Worm (Caenorhabditis elegans) whole organism, late embryonic: ENCODE data around the gene fat-6.
A peak's percentile ranks its signal among the peaks of the same experiment; 100 is the strongest.

Experiments used
- C08G9.2 ChIP-seq: sonication (generic microtip); optimal IDR thresholded peaks from 2 replicates; lab custom pipeline; 2016; ENCODE audit warnings: mild to moderate bottlenecking, missing genetic modification characterization, moderate library complexity, missing compliant biosample characterization
- C38D4.7 ChIP-seq: fragments of 200-800 bp; sonication (Bioruptor generic); optimal IDR thresholded peaks from 2 replicates; lab custom pipeline; 2018; ENCODE audit warnings: mild to moderate bottlenecking, missing genetic modification characterization, moderate library complexity, missing compliant biosample characterization
- K09A11.1 ChIP-seq: sonication (generic microtip); optimal IDR thresholded peaks from 2 replicates; lab custom pipeline; 2017; ENCODE audit warnings: antibody characterized with exemption, mild to moderate bottlenecking, missing genetic modification characterization, missing compliant biosample characterization; ENCODE audit not compliant: insufficient read depth
- T23F11.4 ChIP-seq: fragments of 200-800 bp; sonication (Bioruptor generic); optimal IDR thresholded peaks from 2 replicates; lab custom pipeline; 2018; ENCODE audit warnings: mild to moderate bottlenecking, missing genetic modification characterization, missing compliant biosample characterization
- Y22D7AL.16 ChIP-seq: sonication (generic microtip); optimal IDR thresholded peaks from 2 replicates; lab custom pipeline; 2016; ENCODE audit warnings: missing genetic modification characterization, missing compliant biosample characterization
- ceh-14 ChIP-seq: sonication (generic microtip); optimal IDR thresholded peaks from 2 replicates; lab custom pipeline; 2016; ENCODE audit warnings: missing genotype, missing genetic modification characterization, missing compliant biosample characterization
- ceh-24 ChIP-seq: sonication (generic microtip); optimal IDR thresholded peaks from 2 replicates; lab custom pipeline; 2016; ENCODE audit warnings: mild to moderate bottlenecking, missing genetic modification characterization, missing compliant biosample characterization
- ceh-30 ChIP-seq: fragments of 150-350 bp; optimal IDR thresholded peaks from 2 replicates; lab custom pipeline; 2014; ENCODE audit warnings: missing biosample characterization, missing genetic modification characterization
- ceh-31 ChIP-seq: sonication (generic microtip); optimal IDR thresholded peaks from 2 replicates; lab custom pipeline; 2016; ENCODE audit warnings: missing genetic modification characterization, missing compliant biosample characterization
- ceh-34 ChIP-seq: sonication (generic microtip); optimal IDR thresholded peaks from 2 replicates; lab custom pipeline; 2016; ENCODE audit warnings: mild to moderate bottlenecking, missing genetic modification characterization, missing compliant biosample characterization
- ceh-45 ChIP-seq: fragments of 200-800 bp; sonication (Bioruptor generic); IDR thresholded peaks from 2 replicates; pipeline ENCODE4 v1.3.6; 2022; ENCODE audit warnings: missing genetic modification reagents, missing genetic modification characterization, missing compliant biosample characterization
- ceh-6 ChIP-seq: fragments of 200-800 bp; sonication (Bioruptor generic); optimal IDR thresholded peaks from 2 replicates; lab custom pipeline; 2018; ENCODE audit warnings: mild to moderate bottlenecking, missing genetic modification characterization, missing compliant biosample characterization
- che-1 ChIP-seq: sonication (generic microtip); optimal IDR thresholded peaks from 2 replicates; lab custom pipeline; 2016; ENCODE audit warnings: mild to moderate bottlenecking, missing genetic modification characterization, missing compliant biosample characterization
- dve-1 ChIP-seq: sonication (generic microtip); optimal IDR thresholded peaks from 2 replicates; lab custom pipeline; 2017; ENCODE audit warnings: antibody characterized with exemption, mild to moderate bottlenecking, missing genetic modification characterization, missing compliant biosample characterization
- elt-2 ChIP-seq: sonication (generic microtip); optimal IDR thresholded peaks from 2 replicates; lab custom pipeline; 2016; ENCODE audit warnings: missing genetic modification reagents, missing genetic modification characterization, missing compliant biosample characterization
- fax-1 ChIP-seq: sonication (generic microtip); optimal IDR thresholded peaks from 2 replicates; lab custom pipeline; 2016; ENCODE audit warnings: missing genotype, missing genetic modification characterization, missing compliant biosample characterization
- fkh-6 ChIP-seq: sonication (generic microtip); optimal IDR thresholded peaks from 2 replicates; lab custom pipeline; 2016; ENCODE audit warnings: missing genetic modification characterization, missing compliant biosample characterization
- gmeb-2 ChIP-seq: sonication (generic microtip); optimal IDR thresholded peaks from 2 replicates; lab custom pipeline; 2016; ENCODE audit warnings: missing genetic modification characterization, inconsistent platforms, missing compliant biosample characterization
- hlh-30 ChIP-seq: sonication (generic microtip); optimal IDR thresholded peaks from 2 replicates; lab custom pipeline; 2017; ENCODE audit warnings: antibody characterized with exemption, missing genetic modification characterization, missing compliant biosample characterization; ENCODE audit not compliant: insufficient read depth
- hlh-6 ChIP-seq: sonication (generic microtip); optimal IDR thresholded peaks from 2 replicates; lab custom pipeline; 2016; ENCODE audit warnings: missing genotype, missing genetic modification characterization, missing compliant biosample characterization
- lin-11 ChIP-seq: fragments of 200-800 bp; sonication (Bioruptor generic); optimal IDR thresholded peaks from 2 replicates; lab custom pipeline; 2018; ENCODE audit warnings: mild to moderate bottlenecking, missing genetic modification characterization, missing compliant biosample characterization
- nfya-1 ChIP-seq: sonication (generic microtip); optimal IDR thresholded peaks from 2 replicates; lab custom pipeline; 2017; ENCODE audit warnings: missing genetic modification characterization, mild to moderate bottlenecking, missing compliant biosample characterization, antibody characterized with exemption, moderate library complexity
- nhr-11 ChIP-seq: fragments of 150-350 bp; optimal IDR thresholded peaks from 2 replicates; lab custom pipeline; 2014; ENCODE audit warnings: missing biosample characterization, missing genetic modification characterization
- nhr-232 ChIP-seq: sonication (generic microtip); optimal IDR thresholded peaks from 2 replicates; lab custom pipeline; 2016; ENCODE audit warnings: missing genetic modification characterization, missing compliant biosample characterization
- pat-9 ChIP-seq: fragments of 200-800 bp; sonication (Bioruptor generic); optimal IDR thresholded peaks from 2 replicates; lab custom pipeline; 2018; ENCODE audit warnings: mild to moderate bottlenecking, missing genetic modification characterization, moderate library complexity, missing compliant biosample characterization
- pqm-1 ChIP-seq: sonication (generic microtip); optimal IDR thresholded peaks from 2 replicates; lab custom pipeline; 2016; ENCODE audit warnings: missing genetic modification characterization, missing compliant biosample characterization
- pros-1 ChIP-seq: fragments of 150-350 bp; optimal IDR thresholded peaks from 2 replicates; lab custom pipeline; 2014; ENCODE audit warnings: missing biosample characterization, missing genetic modification reagents, missing genetic modification characterization
- ref-2 ChIP-seq: sonication (generic microtip); optimal IDR thresholded peaks from 2 replicates; lab custom pipeline; 2016; ENCODE audit warnings: missing genetic modification characterization, missing compliant biosample characterization
- sox-2 ChIP-seq: fragments of 200-800 bp; sonication (Bioruptor generic); IDR thresholded peaks from 2 replicates; pipeline ENCODE4 v1.3.6; 2022; ENCODE audit warnings: missing genetic modification reagents, missing genetic modification characterization, missing compliant biosample characterization
- syd-9 ChIP-seq: sonication (generic microtip); optimal IDR thresholded peaks from 2 replicates; lab custom pipeline; 2016; ENCODE audit warnings: mild to moderate bottlenecking, missing genetic modification characterization, moderate library complexity, missing compliant biosample characterization
- tbx-2 ChIP-seq: sonication (generic microtip); optimal IDR thresholded peaks from 2 replicates; lab custom pipeline; 2016; ENCODE audit warnings: missing genetic modification characterization, missing compliant biosample characterization
- unc-55 ChIP-seq: sonication (generic microtip); optimal IDR thresholded peaks from 2 replicates; lab custom pipeline; 2017; ENCODE audit warnings: missing biosample characterization, missing genetic modification reagents, missing genetic modification characterization
- unc-86 ChIP-seq: sonication (generic microtip); optimal IDR thresholded peaks from 2 replicates; lab custom pipeline; 2016; ENCODE audit warnings: missing genetic modification characterization, missing compliant biosample characterization

The fat-6 gene

ce11 chrIV:11937087-11937486 lies 21.6 kb upstream of the fat-6 start, which contains the start of gene slc-5A12:
Gene slc-5A12, plus strand, starts transcription at chrIV:11937419.
- TF ChIP-seq lin-11 (tag; lab: Kevin White, UChicago) (no peak), ceh-45 (no peak), K09A11.1 (tag; lab: Kevin White, UChicago) (no peak), sox-2 (no peak), hlh-30 (tag; lab: Kevin White, UChicago) (no peak), unc-55 (GFP tag; lab: Kevin White, UChicago) (no peak), dve-1 (tag; lab: Kevin White, UChicago) (no peak), fkh-6 (tag; lab: Kevin White, UChicago) (no peak), hlh-6 (tag; lab: Kevin White, UChicago) (no peak), ceh-31 (tag; lab: Kevin White, UChicago) (no peak), ceh-30 (tag; lab: Kevin White, UChicago) (no peak)

DNA sequence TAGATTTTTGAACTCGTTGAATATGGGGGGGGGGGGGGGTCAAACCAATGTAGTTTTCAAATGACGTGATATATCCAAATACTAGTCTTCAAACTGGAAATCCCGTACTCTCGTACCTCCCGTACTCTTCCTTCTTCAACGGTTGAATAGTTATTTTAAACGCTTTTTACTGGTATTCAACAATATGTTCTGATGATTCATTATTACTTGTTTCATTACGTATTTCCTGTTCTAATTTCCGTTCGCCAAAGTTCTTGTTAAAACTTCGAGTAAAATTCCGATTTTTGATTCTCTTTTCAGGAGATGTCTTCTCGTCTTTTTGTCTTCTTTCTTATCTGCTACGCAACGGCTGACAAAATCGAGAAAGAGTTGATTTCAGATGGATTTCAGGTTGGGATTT lies 15.1 kb upstream of the fat-6 start, which contains the start of gene nhx-9:
TSS of gene nhx-9 (plus strand) at position 301 of the 400 bp plus-strand sequence.
- TF ChIP-seq lin-11 (tag; lab: Kevin White, UChicago) = no peak
- TF ChIP-seq ceh-45 = no peak
- TF ChIP-seq ceh-14 (tag; lab: Kevin White, UChicago) = no peak
- no peak for TF ChIP-seq ceh-24 (tag; lab: Kevin White, UChicago)
- no peak for TF ChIP-seq nfya-1 (tag; lab: Kevin White, UChicago)
- TF ChIP-seq pqm-1 (tag; lab: Kevin White, UChicago) = no peak
- TF ChIP-seq C08G9.2 (tag; lab: Kevin White, UChicago) = no peak
- no peak for TF ChIP-seq K09A11.1 (tag; lab: Kevin White, UChicago)
- TF ChIP-seq pat-9 = no peak
- TF ChIP-seq pros-1 (tag; lab: Kevin White, UChicago) = no peak
- no peak for TF ChIP-seq C38D4.7
- TF ChIP-seq Y22D7AL.16 = no peak
- no peak for TF ChIP-seq tbx-2
- no peak for TF ChIP-seq ref-2 (tag; lab: Kevin White, UChicago)
- no peak for TF ChIP-seq nhr-11
- TF ChIP-seq syd-9 (tag; lab: Kevin White, UChicago) = no peak
- no peak for TF ChIP-seq unc-86
- TF ChIP-seq, all 69 proteins: peak for 0

- TF ChIP-seq T23F11.4 (GFP tag; lab: Kevin White, UChicago) (peak; percentile 30), syd-9 (tag; lab: Kevin White, UChicago) (peak; percentile 27), fkh-6 (tag; lab: Kevin White, UChicago) (peak; percentile 19), gmeb-2 (tag; lab: Kevin White, UChicago) (peak; percentile 18), elt-2 (peak; percentile 25), C38D4.7 (peak; percentile 34), unc-86 (no peak), fax-1 (no peak), ceh-6 (GFP tag; lab: Kevin White, UChicago) (peak; percentile 44), ceh-34 (tag; lab: Kevin White, UChicago) (no peak), che-1 (peak; percentile 39), ref-2 (tag; lab: Kevin White, UChicago) (peak; percentile 50), lin-11 (tag; lab: Kevin White, UChicago) (peak; percentile 44), nfya-1 (tag; lab: Kevin White, UChicago) (no peak), nhr-232 (tag; lab: Kevin White, UChicago) (peak; percentile 43)
Observed at ce11 chrIV:11928388-11928787, 12.9 kb upstream of the fat-6 start.

DNA sequence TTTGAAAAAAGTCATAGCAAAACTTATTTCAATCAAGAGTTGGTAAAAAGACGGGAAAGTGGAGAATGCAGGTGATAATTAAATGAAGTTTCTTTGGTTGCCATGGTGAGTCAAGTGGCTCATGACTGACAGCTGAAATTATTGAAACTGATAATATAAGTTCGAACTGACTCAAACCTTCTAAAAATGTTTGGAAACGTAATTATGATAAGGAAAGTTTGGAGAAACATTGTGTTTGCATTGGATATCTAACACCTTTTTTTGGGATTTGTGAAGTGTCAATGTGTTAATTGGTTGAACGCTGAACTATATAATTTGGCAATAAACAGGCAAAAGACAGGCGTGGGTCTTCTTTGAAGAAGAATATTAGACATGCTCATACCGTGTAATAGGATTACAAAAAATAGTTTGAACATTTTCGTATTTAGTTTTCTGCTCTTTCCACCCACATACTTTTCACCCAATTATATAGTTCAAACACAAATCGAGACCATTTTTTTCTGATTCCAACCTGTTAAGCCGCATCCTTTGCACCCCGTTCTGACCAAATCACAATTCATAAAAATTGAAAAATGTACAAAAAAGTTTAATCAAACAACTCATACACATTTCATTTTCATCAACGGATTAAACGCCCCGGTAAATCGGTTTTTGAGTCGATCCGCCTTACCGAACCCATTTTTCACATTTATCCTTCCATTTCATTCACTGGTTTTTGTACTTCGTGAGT lies 10.0 kb upstream of the fat-6 start, which contains the start of the genes srlf-33 and srlf-32:
TSS of gene srlf-33 (minus strand) at position 101 of the 730 bp plus-strand sequence.
TSS of gene srlf-32 (plus strand) at position 680 of the 730 bp plus-strand sequence.
- no peak for TF ChIP-seq unc-86
- TF ChIP-seq ceh-14 (tag; lab: Kevin White, UChicago) = no peak
- no peak for TF ChIP-seq nfya-1 (tag; lab: Kevin White, UChicago)
